Worm (Caenorhabditis elegans) whole organism, midembryonic: ENCODE data around the gene nhr-150.

Experiments
- T22C8.4 ChIP-seq: fragments of 200-800 bp; sonication (Bioruptor generic); IDR thresholded peaks from 2 replicates; pipeline ENCODE4 v1.3.6; 2022; ENCODE audit warnings: missing genetic modification characterization, missing compliant biosample characterization
- flt-1 ChIP-seq: fragments of 200-800 bp; sonication (Bioruptor generic); IDR thresholded peaks from 2 replicates; pipeline ENCODE4 v1.3.6; 2022; ENCODE audit warnings: missing genetic modification characterization, missing compliant biosample characterization
- klf-2 ChIP-seq: fragments of 200-800 bp; sonication (Bioruptor generic); conservative IDR thresholded peaks from 2 replicates; pipeline ENCODE4 v1.3.6; 2022; ENCODE audit warnings: missing genetic modification reagents, missing genetic modification characterization, missing compliant biosample characterization
- med-1 ChIP-seq: sonication (generic microtip); optimal IDR thresholded peaks from 2 replicates; lab custom pipeline; 2017; ENCODE audit warnings: missing genetic modification characterization, mild to moderate bottlenecking, missing compliant biosample characterization, antibody characterized with exemption, missing genetic modification reagents; ENCODE audit not compliant: insufficient read depth
- ztf-23 ChIP-seq: fragments of 200-800 bp; sonication (Bioruptor generic); IDR thresholded peaks from 2 replicates; pipeline ENCODE4 v1.3.6; 2022; ENCODE audit warnings: missing genetic modification reagents, missing genetic modification characterization, missing compliant biosample characterization

DNA sequence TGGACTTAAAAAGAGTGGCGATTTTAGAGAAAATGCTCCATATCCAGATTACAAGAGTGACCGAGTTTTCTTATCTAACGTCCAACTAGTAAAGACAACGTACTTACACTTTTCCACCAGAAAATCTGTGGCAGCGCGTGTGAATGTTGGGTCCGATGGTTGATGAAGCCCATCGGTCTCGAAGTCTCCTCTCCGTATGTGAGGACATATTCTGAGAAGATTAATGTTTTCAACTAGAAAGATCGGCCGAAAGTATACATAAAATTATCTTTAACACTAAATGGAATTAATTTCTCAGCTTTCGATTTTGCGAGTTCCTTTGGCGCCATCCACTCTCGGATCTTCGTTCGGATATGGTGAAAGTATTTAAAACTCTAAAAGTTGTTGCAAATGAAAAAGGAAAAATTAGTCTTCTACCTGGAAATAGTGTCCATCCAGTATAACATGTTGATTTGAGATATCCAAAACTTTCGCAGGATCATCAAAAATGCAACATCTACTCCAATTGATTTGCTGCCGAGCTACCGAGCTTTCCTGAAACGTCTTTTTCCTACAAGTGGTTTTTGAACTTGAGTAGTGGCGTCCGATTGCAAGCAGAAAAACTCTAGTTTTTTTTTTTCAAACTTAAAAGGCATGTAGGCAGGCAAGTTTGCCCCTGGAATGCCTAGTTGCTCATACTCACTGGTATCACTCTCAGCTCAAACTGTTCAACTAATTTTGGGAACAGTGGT lies 49.8 kb downstream of the nhr-150 start:
- TF ChIP-seq flt-1 (GFP tag; lab: Robert Waterston, UW) = no peak
- no peak for TF ChIP-seq T22C8.4
- TF ChIP-seq med-1 (GFP tag; lab: Kevin White, UChicago) = no peak
- TF ChIP-seq ztf-23 (GFP tag; lab: Robert Waterston, UW) = no peak
- no peak for TF ChIP-seq klf-2 (GFP tag; lab: Robert Waterston, UW)
